Fruit fly (Drosophila melanogaster): ENCODE measurements around the gene CG17991.

The CG17991 gene

DNA sequence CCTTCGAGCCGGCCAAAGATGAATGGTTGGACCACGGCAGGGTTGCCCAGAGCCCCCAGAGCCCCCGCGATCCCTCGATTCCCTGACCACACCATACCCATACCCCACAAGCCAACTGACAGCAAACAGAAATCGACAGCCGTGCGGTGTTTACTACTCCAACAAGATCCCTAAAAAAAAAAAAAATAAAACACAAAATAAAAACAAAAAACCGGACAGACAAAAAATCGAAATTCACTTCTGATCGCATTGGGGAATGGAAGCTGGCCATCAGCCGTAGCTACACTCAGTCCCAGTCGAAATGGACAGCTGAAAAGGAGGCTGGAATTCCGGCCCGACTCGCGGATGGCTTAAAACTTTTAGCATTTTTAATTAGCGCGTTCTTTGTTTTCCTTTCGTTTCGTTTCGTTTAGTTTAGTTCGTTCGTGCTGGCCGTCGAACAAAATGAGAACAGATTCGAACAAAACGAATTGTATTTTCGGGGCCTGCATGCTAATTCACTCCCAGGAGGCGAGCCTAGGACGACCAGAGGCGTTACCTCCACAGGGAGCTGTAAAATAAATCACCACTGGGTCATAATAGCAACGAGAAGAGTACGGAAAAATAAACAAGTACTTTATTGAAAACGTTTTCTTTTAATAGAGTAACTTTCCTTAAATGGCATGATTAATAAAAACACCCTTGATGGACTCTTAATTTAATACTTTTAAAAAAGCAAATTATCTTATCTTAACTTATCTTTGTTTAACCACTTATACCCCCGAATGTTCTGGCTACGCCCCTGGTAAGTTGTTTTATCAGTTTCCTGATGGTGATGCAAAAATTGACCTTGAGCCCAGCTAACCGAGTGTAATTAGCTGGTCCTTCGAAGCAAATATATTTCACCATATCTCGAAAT lies 41.9 kb upstream of the CG17991 start (continued):
- TF ChIP-seq CG11762 (GFP tag; optimal IDR thresholded peaks at IDR 0.05; ENCODE audit: insufficient read depth) = peak; percentile 48
- TF ChIP-seq fkh (GFP tag; optimal IDR thresholded peaks at IDR 0.05) = no peak
- no peak for TF ChIP-seq vri (GFP tag; optimal IDR thresholded peaks at IDR 0.05)
- TF ChIP-seq CG6163 (GFP tag; IDR thresholded peaks at IDR 0.05) = 0 out of 3 replicates have a peak, but pooled peaks have one; percentile 24
- peak; percentile 76 for TF ChIP-seq CG3032 (tag; optimal IDR thresholded peaks at IDR 0.05)
- peak; percentile 40 for TF ChIP-seq CG8319 (GFP tag; optimal IDR thresholded peaks at IDR 0.05)
- no peak for TF ChIP-seq Hr4 (GFP tag; optimal IDR thresholded peaks at IDR 0.05)
- TF ChIP-seq CG34406 (GFP tag; optimal IDR thresholded peaks at IDR 0.05) = peak; percentile 22
- TF ChIP-seq Eip78C (GFP tag) = peak; percentile 89
- TF ChIP-seq fd59A (GFP tag; optimal IDR thresholded peaks at IDR 0.05) = peak; percentile 47
- peak; percentile 67 for TF ChIP-seq CG10669 (GFP tag; optimal IDR thresholded peaks at IDR 0.05)
- no peak for TF ChIP-seq Ets21C (GFP tag; optimal IDR thresholded peaks at IDR 0.05)
- no peak for TF ChIP-seq net (GFP tag; optimal IDR thresholded peaks at IDR 0.05)
- TF ChIP-seq OdsH (GFP tag; optimal IDR thresholded peaks at IDR 0.05) = peak; percentile 29
- peak; percentile 33 for TF ChIP-seq CG31627 (GFP tag; optimal IDR thresholded peaks at IDR 0.05)
- no peak for TF ChIP-seq Met (GFP tag; optimal IDR thresholded peaks at IDR 0.05)
- TF ChIP-seq CG1621 (tag; optimal IDR thresholded peaks at IDR 0.05) = no peak

DNA sequence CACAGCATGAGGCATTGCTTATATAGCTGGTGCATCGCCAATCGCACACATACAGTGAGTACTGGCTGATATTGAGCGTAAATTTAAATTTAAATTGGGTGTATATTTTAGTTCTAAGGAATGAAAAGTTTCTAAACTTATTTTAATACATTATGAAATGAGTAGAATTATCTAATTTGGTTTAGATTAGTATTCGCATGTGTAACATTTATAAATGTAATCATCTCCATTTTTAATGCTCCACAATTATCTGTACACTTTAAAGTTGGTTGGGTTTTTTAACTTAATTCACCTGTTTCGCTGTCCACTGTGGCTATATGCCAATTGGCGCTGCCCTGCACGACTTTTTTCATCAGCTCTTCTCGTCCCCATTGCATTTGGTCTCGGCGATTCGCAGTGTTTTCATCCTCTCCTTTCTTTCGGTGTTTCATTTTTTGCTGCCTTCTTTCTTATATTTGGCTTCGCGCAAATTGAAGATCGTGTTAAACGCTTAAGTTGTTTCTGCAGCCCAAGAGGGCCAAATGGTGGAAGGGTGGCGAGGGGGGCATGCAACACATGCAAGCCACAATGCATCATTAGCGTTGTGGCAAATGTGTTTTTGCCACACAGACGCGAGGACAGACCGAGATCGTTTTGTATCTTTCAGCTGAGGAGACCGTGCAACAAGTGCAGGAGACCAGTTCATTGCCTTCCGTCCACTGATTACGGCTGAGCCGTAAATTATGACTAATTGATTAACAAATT lies 39.4 kb upstream of the CG17991 start:
- TF ChIP-seq Eip75B (GFP tag; optimal IDR thresholded peaks at IDR 0.05) (peak; percentile 62), Sox15 (GFP tag; optimal IDR thresholded peaks at IDR 0.05) (peak; percentile 35), Ets21C (GFP tag; optimal IDR thresholded peaks at IDR 0.05) (peak; percentile 18), CG31627 (GFP tag; optimal IDR thresholded peaks at IDR 0.05) (peak; percentile 33), dsx (GFP tag; optimal IDR thresholded peaks at IDR 0.05; ENCODE audit: poor library complexity, severe bottlenecking) (peak; percentile 77), CG15336 (GFP tag; IDR thresholded peaks at IDR 0.05) (peak; percentile 36; the same call in 1 of the 2 replicates), Sox102F (GFP tag; optimal IDR thresholded peaks at IDR 0.05) (peak; percentile 5), Eip93F (GFP tag; optimal IDR thresholded peaks at IDR 0.05) (no peak), topi (GFP tag; optimal IDR thresholded peaks at IDR 0.05) (peak; percentile 48), CG4318 (GFP tag; optimal IDR thresholded peaks at IDR 0.05) (peak; percentile 11), vri (GFP tag; optimal IDR thresholded peaks at IDR 0.05) (peak; percentile 44), OdsH (GFP tag; optimal IDR thresholded peaks at IDR 0.05) (peak; percentile 73), Blimp-1 (GFP tag; optimal IDR thresholded peaks at IDR 0.05) (peak; percentile 44), CG9139 (GFP tag; optimal IDR thresholded peaks at IDR 0.05) (peak; percentile 64), CG3032 (tag; optimal IDR thresholded peaks at IDR 0.05) (peak; percentile 90), Ets96B (tag; optimal IDR thresholded peaks at IDR 0.05) (peak; percentile 93), pdm3 (GFP tag; optimal IDR thresholded peaks at IDR 0.05) (peak; percentile 43), CG8632 (GFP tag; optimal IDR thresholded peaks at IDR 0.05) (peak; percentile 68), CG6792 (GFP tag; optimal IDR thresholded peaks at IDR 0.05) (peak; percentile 65), esn (GFP tag; optimal IDR thresholded peaks at IDR 0.05) (peak; percentile 76), Lpt (GFP tag; optimal IDR thresholded peaks at IDR 0.05) (peak; percentile 43), fd85E (GFP tag; optimal IDR thresholded peaks at IDR 0.05) (peak; percentile 37), CG11762 (GFP tag; optimal IDR thresholded peaks at IDR 0.05; ENCODE audit: insufficient read depth) (peak; percentile 63), Smox (GFP tag; optimal IDR thresholded peaks at IDR 0.05) (peak; percentile 63), Eip78C (GFP tag) (peak; percentile 92), CG10631 (GFP tag; optimal IDR thresholded peaks at IDR 0.05) (peak; percentile 82), CG16779 (tag; optimal IDR thresholded peaks at IDR 0.05) (peak; percentile 64), CG34406 (GFP tag; optimal IDR thresholded peaks at IDR 0.05) (peak; percentile 65), CG11294 (GFP tag; IDR thresholded peaks at IDR 0.05) (no peak), CG8319 (GFP tag; optimal IDR thresholded peaks at IDR 0.05) (peak; percentile 37), CG3919 (GFP tag; optimal IDR thresholded peaks at IDR 0.05) (peak; percentile 75), CG6808 (GFP tag; optimal IDR thresholded peaks at IDR 0.05) (peak; percentile 89), CG32006 (GFP tag; optimal IDR thresholded peaks at IDR 0.05) (peak; percentile 37), dac (GFP tag; optimal IDR thresholded peaks at IDR 0.05) (no peak), Met (GFP tag; optimal IDR thresholded peaks at IDR 0.05) (peak; percentile 82), acj6 (GFP tag; optimal IDR thresholded peaks at IDR 0.05) (peak; percentile 75), spab (GFP tag; optimal IDR thresholded peaks at IDR 0.05) (peak; percentile 87), net (GFP tag; optimal IDR thresholded peaks at IDR 0.05) (peak; percentile 53), Hr4 (GFP tag; optimal IDR thresholded peaks at IDR 0.05) (peak; percentile 15)
